Worm (Caenorhabditis elegans) whole organism, young adult: Measurements from ENCODE around the gene pan-1.

ENCODE experiments used
- B0336.3 ChIP-seq: fragments of 200-800 bp; sonication (Bioruptor generic); IDR thresholded peaks from 2 replicates; pipeline ENCODE4 v1.3.6; 2022; ENCODE audit warnings: missing genetic modification characterization, missing compliant biosample characterization
- F22D6.2 ChIP-seq: sonication (generic microtip); optimal IDR thresholded peaks from 2 replicates; lab custom pipeline; 2016; ENCODE audit warnings: mild to moderate bottlenecking, missing genetic modification characterization, missing compliant biosample characterization
- F49E8.2 ChIP-seq: sonication (generic microtip); optimal IDR thresholded peaks from 3 replicates; lab custom pipeline; 2017; ENCODE audit warnings: missing genetic modification characterization, mild to moderate bottlenecking, missing compliant biosample characterization, antibody characterized with exemption, moderate library complexity; ENCODE audit not compliant: insufficient read depth
- F52B5.7 ChIP-seq: sonication (generic microtip); optimal IDR thresholded peaks from 2 replicates; lab custom pipeline; 2016; ENCODE audit warnings: mild to moderate bottlenecking, missing genetic modification characterization, missing compliant biosample characterization
- F57C9.4 ChIP-seq: sonication (generic microtip); optimal IDR thresholded peaks from 2 replicates; lab custom pipeline; 2017; ENCODE audit warnings: mild to moderate bottlenecking, missing genetic modification characterization, missing compliant biosample characterization
- T26A5.8 ChIP-seq: sonication (generic microtip); optimal IDR thresholded peaks from 2 replicates; lab custom pipeline; 2016; ENCODE audit warnings: missing genetic modification characterization, missing compliant biosample characterization
- Y53F4B.3 ChIP-seq: fragments of 200-800 bp; sonication (Bioruptor generic); IDR thresholded peaks from 2 replicates; pipeline ENCODE4 v1.3.6; 2022; ENCODE audit warnings: missing genetic modification reagents, missing genetic modification characterization, missing compliant biosample characterization
- akir-1 ChIP-seq: fragments of 200-800 bp; sonication (Bioruptor generic); optimal IDR thresholded peaks from 2 replicates; lab custom pipeline; 2018; ENCODE audit warnings: mild to moderate bottlenecking, missing genetic modification characterization, moderate library complexity, missing compliant biosample characterization
- athp-1 ChIP-seq: sonication (generic microtip); optimal IDR thresholded peaks from 2 replicates; lab custom pipeline; 2017; ENCODE audit warnings: mild to moderate bottlenecking, missing genetic modification characterization, missing compliant biosample characterization
- bed-1 ChIP-seq: fragments of 200-800 bp; sonication (Bioruptor generic); IDR thresholded peaks from 2 replicates; pipeline ENCODE4 v1.3.6; 2022; ENCODE audit warnings: missing genetic modification reagents, missing genetic modification characterization, missing compliant biosample characterization
- ceh-58 ChIP-seq: fragments of 200-800 bp; sonication (Bioruptor generic); IDR thresholded peaks from 2 replicates; pipeline ENCODE4 v1.3.6; 2022; ENCODE audit warnings: missing genetic modification characterization, missing compliant biosample characterization
- ceh-79 ChIP-seq: sonication (generic microtip); optimal IDR thresholded peaks from 2 replicates; lab custom pipeline; 2017; ENCODE audit warnings: mild to moderate bottlenecking, missing genetic modification characterization, missing compliant biosample characterization
- dpl-1 ChIP-seq: fragments of 150-350 bp; optimal IDR thresholded peaks from 2 replicates; lab custom pipeline; 2014; ENCODE audit warnings: missing biosample characterization, missing genetic modification reagents, missing genetic modification characterization
- efl-1 ChIP-seq: fragments of 150-350 bp; optimal IDR thresholded peaks from 2 replicates; lab custom pipeline; 2014; ENCODE audit warnings: missing biosample characterization, missing genetic modification reagents, missing genetic modification characterization
- ets-4 ChIP-seq: fragments of 200-800 bp; sonication (Bioruptor generic); optimal IDR thresholded peaks from 2 replicates; lab custom pipeline; 2018; ENCODE audit warnings: mild to moderate bottlenecking, missing genetic modification characterization, missing compliant biosample characterization
- fkh-3 ChIP-seq: sonication (generic microtip); optimal IDR thresholded peaks from 2 replicates; lab custom pipeline; 2016; ENCODE audit warnings: mild to moderate bottlenecking, missing genetic modification characterization, missing compliant biosample characterization
- gei-17 ChIP-seq: fragments of 200-800 bp; sonication (Bioruptor generic); optimal IDR thresholded peaks from 2 replicates; lab custom pipeline; 2018; ENCODE audit warnings: mild to moderate bottlenecking, missing genetic modification characterization, missing compliant biosample characterization
- hrde-1 ChIP-seq: sonication (generic microtip); optimal IDR thresholded peaks from 2 replicates; lab custom pipeline; 2016; ENCODE audit warnings: missing genetic modification characterization, mild to moderate bottlenecking, missing compliant biosample characterization, moderate library complexity, missing genotype, missing genetic modification reagents, borderline replicate concordance
- hsf-1 ChIP-seq: fragments of 200-800 bp; sonication (Bioruptor generic); IDR thresholded peaks from 2 replicates; pipeline ENCODE4 v1.3.6; 2022; ENCODE audit warnings: missing genetic modification reagents, missing genetic modification characterization, missing compliant biosample characterization
- let-526 ChIP-seq: fragments of 200-800 bp; sonication (Bioruptor generic); IDR thresholded peaks from 2 replicates; pipeline ENCODE4 v1.3.6; 2022; ENCODE audit warnings: missing genetic modification reagents, missing genetic modification characterization, missing compliant biosample characterization
- lin-35 ChIP-seq, 3 experiments: fragments of 150-350 bp in 2 of 3; sonication (generic microtip) in 1 of 3; optimal IDR thresholded peaks; 2 replicates each; lab custom pipeline; 2014 to 2018; ENCODE audit warnings: missing biosample characterization in 3 of 3, missing genetic modification characterization in 3 of 3, missing genetic modification reagents in 3 of 3
- lin-54 ChIP-seq: fragments of 200-800 bp; sonication (Bioruptor generic); optimal IDR thresholded peaks from 2 replicates; lab custom pipeline; 2018; ENCODE audit warnings: mild to moderate bottlenecking, missing genetic modification characterization, missing compliant biosample characterization
- madf-8 ChIP-seq: fragments of 200-800 bp; sonication (Bioruptor generic); conservative IDR thresholded peaks from 2 replicates; pipeline ENCODE4 v1.3.6; 2022; ENCODE audit warnings: missing genetic modification reagents, missing genetic modification characterization, missing compliant biosample characterization
- mcd-1 ChIP-seq: fragments of 200-800 bp; sonication (Bioruptor generic); IDR thresholded peaks from 2 replicates; pipeline ENCODE4 v1.3.6; 2022; ENCODE audit warnings: missing genetic modification reagents, missing genetic modification characterization, missing compliant biosample characterization
- mel-28 ChIP-seq: sonication (generic microtip); optimal IDR thresholded peaks from 2 replicates; lab custom pipeline; 2016; ENCODE audit warnings: borderline replicate concordance, mild to moderate bottlenecking, missing genetic modification characterization, missing compliant biosample characterization
- mes-4 ChIP-seq: sonication (generic microtip); optimal IDR thresholded peaks from 2 replicates; lab custom pipeline; 2016; ENCODE audit warnings: missing genotype, missing genetic modification characterization, missing compliant biosample characterization
- mxl-1 ChIP-seq: sonication (generic microtip); optimal IDR thresholded peaks from 2 replicates; lab custom pipeline; 2016; ENCODE audit warnings: missing genetic modification characterization, missing compliant biosample characterization
- nfya-1 ChIP-seq: sonication (generic microtip); optimal IDR thresholded peaks from 2 replicates; lab custom pipeline; 2017; ENCODE audit warnings: antibody characterized with exemption, missing compliant biosample characterization, missing genetic modification characterization, borderline replicate concordance; ENCODE audit not compliant: insufficient read depth
- nfyb-1 ChIP-seq: fragments of 200-800 bp; sonication (Bioruptor generic); IDR thresholded peaks from 2 replicates; pipeline ENCODE4 v1.3.6; 2022; ENCODE audit warnings: missing genetic modification reagents, missing genetic modification characterization, missing compliant biosample characterization
- nhr-179 ChIP-seq: sonication (generic microtip); optimal IDR thresholded peaks from 2 replicates; lab custom pipeline; 2016; ENCODE audit warnings: mild to moderate bottlenecking, missing genetic modification characterization, missing compliant biosample characterization
- rcor-1 ChIP-seq: fragments of 200-800 bp; sonication (Bioruptor generic); IDR thresholded peaks from 2 replicates; pipeline ENCODE4 v1.3.6; 2022; ENCODE audit warnings: missing genetic modification reagents, missing genetic modification characterization, missing compliant biosample characterization
- snpc-3.4 ChIP-seq: sonication (generic microtip); optimal IDR thresholded peaks from 2 replicates; lab custom pipeline; 2017; ENCODE audit warnings: missing genetic modification characterization, mild to moderate bottlenecking, missing compliant biosample characterization, antibody characterized with exemption, moderate library complexity, missing genotype, missing genetic modification reagents
- sptf-2 ChIP-seq: fragments of 200-800 bp; sonication (Bioruptor generic); optimal IDR thresholded peaks from 2 replicates; lab custom pipeline; 2018; ENCODE audit warnings: mild to moderate bottlenecking, missing genetic modification characterization, missing compliant biosample characterization
- tbx-9 ChIP-seq: sonication (generic microtip); optimal IDR thresholded peaks from 2 replicates; lab custom pipeline; 2016; ENCODE audit warnings: borderline replicate concordance, missing genetic modification characterization, inconsistent platforms, missing compliant biosample characterization
- unc-62 ChIP-seq: fragments of 150-350 bp; optimal IDR thresholded peaks from 2 replicates; lab custom pipeline; 2014; ENCODE audit warnings: missing biosample characterization, missing genetic modification reagents, missing genetic modification characterization
- xnd-1 ChIP-seq: sonication (generic microtip); optimal IDR thresholded peaks from 2 replicates; lab custom pipeline; 2016; ENCODE audit warnings: missing genotype, missing genetic modification reagents, missing genetic modification characterization, missing compliant biosample characterization
- zfh-2 ChIP-seq: fragments of 200-800 bp; sonication (Bioruptor generic); conservative IDR thresholded peaks from 2 replicates; pipeline ENCODE4 v1.3.6; 2022; ENCODE audit warnings: missing genetic modification reagents, missing genetic modification characterization, missing compliant biosample characterization
- ztf-18 ChIP-seq: sonication (generic microtip); optimal IDR thresholded peaks from 2 replicates; lab custom pipeline; 2016; ENCODE audit warnings: missing genotype, mild to moderate bottlenecking, missing genetic modification characterization, missing compliant biosample characterization
- ztf-25 ChIP-seq: fragments of 200-800 bp; sonication (Bioruptor generic); IDR thresholded peaks from 2 replicates; pipeline ENCODE4 v1.3.6; 2022; ENCODE audit warnings: missing genetic modification reagents, missing genetic modification characterization, missing compliant biosample characterization
- ztf-3 ChIP-seq: fragments of 200-800 bp; sonication (Bioruptor generic); optimal IDR thresholded peaks from 2 replicates; lab custom pipeline; 2018; ENCODE audit warnings: mild to moderate bottlenecking, missing genetic modification characterization, missing compliant biosample characterization
- ztf-6 ChIP-seq: fragments of 200-800 bp; sonication (Bioruptor generic); IDR thresholded peaks from 2 replicates; pipeline ENCODE4 v1.3.6; 2022; ENCODE audit warnings: missing genetic modification reagents, missing genetic modification characterization, missing compliant biosample characterization

Gene pan-1

ce11 chrIII:4519410-4519809, 43.1 kb upstream of the pan-1 start (continued):
- TF ChIP-seq sptf-2 (GFP tag; lab: Kevin White, UChicago) (no peak), ceh-58 (GFP tag; lab: Robert Waterston, UW) (no peak), unc-62 (GFP tag; lab: Kevin White, UChicago) (no peak), F52B5.7 (tag; lab: Kevin White, UChicago) (no peak), lin-54 (GFP tag; lab: Kevin White, UChicago) (no peak), F57C9.4 (tag; lab: Kevin White, UChicago) (no peak)

- TF ChIP-seq efl-1: peak; percentile 41
- peak; percentile 5 for TF ChIP-seq xnd-1 (tag; lab: Kevin White, UChicago)
- peak; percentile 62; the same call in 1 of the 2 replicates for TF ChIP-seq madf-8
- no peak for TF ChIP-seq tbx-9 (tag; lab: Kevin White, UChicago)
- TF ChIP-seq B0336.3 (GFP tag; lab: Robert Waterston, UW): no peak
- peak; percentile 29 for TF ChIP-seq dpl-1
These were observed 42.5 kb upstream of the pan-1 start, which contains the start of gene cdh-4 for ce11 chrIII:4520057-4520456. TSS of gene cdh-4 (plus strand) at chrIII:4520357.

- TF ChIP-seq snpc-3.4 (tag; lab: Kevin White, UChicago): no peak
- no peak for TF ChIP-seq Y53F4B.3 (GFP tag; lab: Robert Waterston, UW)
- TF ChIP-seq T26A5.8 (tag; lab: Kevin White, UChicago): no peak
- no peak for TF ChIP-seq gei-17 (GFP tag; lab: Kevin White, UChicago)
- TF ChIP-seq let-526: no peak
- TF ChIP-seq ztf-3: no peak
- no peak for TF ChIP-seq F49E8.2
These were observed 39.1 kb upstream of the pan-1 start for ce11 chrIII:4523411-4523810.

ce11 chrIII:4524071-4524470, 38.5 kb upstream of the pan-1 start:
- TF ChIP-seq nfyb-1 (GFP tag; lab: Robert Waterston, UW) (no peak), nhr-179 (tag; lab: Kevin White, UChicago) (no peak), rcor-1 (no peak), mxl-1 (no peak), mcd-1 (no peak), bed-1 (GFP tag; lab: Robert Waterston, UW) (no peak)

ce11 chrIII:4525998-4526397, 36.5 kb upstream of the pan-1 start:
- TF ChIP-seq ets-4 (GFP tag; lab: Kevin White, UChicago) (no peak), akir-1 (GFP tag; lab: Kevin White, UChicago) (no peak), F57C9.4 (tag; lab: Kevin White, UChicago) (no peak), ztf-18 (no peak), lin-54 (GFP tag; lab: Kevin White, UChicago) (no peak), zfh-2 (no peak), hrde-1 (tag; lab: Kevin White, UChicago) (no peak)

ce11 chrIII:4530968-4531367, 31.6 kb upstream of the pan-1 start:
- TF ChIP-seq ztf-25 (no peak), ztf-6 (GFP tag; lab: Robert Waterston, UW) (no peak), mel-28 (tag; lab: Kevin White, UChicago) (no peak), F22D6.2 (tag; lab: Kevin White, UChicago) (no peak), athp-1 (tag; lab: Kevin White, UChicago) (no peak), fkh-3 (tag; lab: Kevin White, UChicago) (no peak), hsf-1 (GFP tag; lab: Robert Waterston, UW) (no peak), ztf-18 (no peak), ceh-79 (tag; lab: Kevin White, UChicago) (no peak), nfya-1 (tag; lab: Kevin White, UChicago) (no peak), sptf-2 (GFP tag; lab: Kevin White, UChicago) (no peak), let-526 (no peak), mes-4 (no peak), lin-35 (GFP tag; optimal IDR thresholded peaks at IDR 0.05; lab: Kevin White, UChicago) (no peak)
